Worm (Caenorhabditis elegans) whole organism, L3 larva: ENCODE results near the gene Y54G2A.38.

Experiments
- R02D3.7 ChIP-seq: fragments of 150-350 bp; optimal IDR thresholded peaks from 2 replicates; lab custom pipeline; 2014; ENCODE audit warnings: missing biosample characterization, missing genetic modification characterization
- ZK546.5 ChIP-seq: sonication (generic microtip); optimal IDR thresholded peaks from 2 replicates; lab custom pipeline; 2017; ENCODE audit warnings: missing biosample characterization, missing genetic modification characterization
- ceh-82 ChIP-seq: fragments of 150-350 bp; optimal IDR thresholded peaks from 2 replicates; lab custom pipeline; 2014; ENCODE audit warnings: missing biosample characterization, missing genetic modification characterization
- daf-12 ChIP-seq: fragments of 150-350 bp; optimal IDR thresholded peaks from 2 replicates; lab custom pipeline; 2014; ENCODE audit warnings: missing biosample characterization, missing genetic modification reagents, missing genetic modification characterization
- egl-27 ChIP-seq: sonication (generic microtip); optimal IDR thresholded peaks from 4 replicates; lab custom pipeline; 2017; ENCODE audit warnings: missing biosample characterization, missing genetic modification reagents, missing genetic modification characterization
- lin-39 ChIP-seq: fragments of 150-350 bp; optimal IDR thresholded peaks from 2 replicates; lab custom pipeline; 2018; ENCODE audit warnings: missing biosample characterization, missing genetic modification reagents, missing genetic modification characterization
- ztf-11 ChIP-seq: fragments of 150-350 bp; optimal IDR thresholded peaks from 2 replicates; lab custom pipeline; 2014; ENCODE audit warnings: missing biosample characterization, missing genetic modification characterization

- TF ChIP-seq R02D3.7: no peak
- TF ChIP-seq daf-12 (tag; lab: Kevin White, UChicago): no peak
- no peak for TF ChIP-seq ztf-11
- TF ChIP-seq egl-27 (tag; lab: Kevin White, UChicago): no peak
- TF ChIP-seq lin-39 (tag; lab: Kevin White, UChicago): no peak
- no peak for TF ChIP-seq ZK546.5 (tag; lab: Kevin White, UChicago)
- no peak for TF ChIP-seq ceh-82 (tag; lab: Kevin White, UChicago)
Observed at ce11 chrIV:2736575-2736974, 22.7 kb upstream of the Y54G2A.38 start.
